Fruit fly (Drosophila melanogaster): Measurements from ENCODE around the gene Naa40.

The Naa40 gene

dm6 chr3R:29736678-29737093, 11.9 kb upstream of the Naa40 start, which contains the start of the genes CG7601 and CIA30:
Gene CG7601, minus strand, starts transcription at chr3R:29736745.
Gene CIA30, plus strand, starts transcription at chr3R:29736965.
- TF ChIP-seq foxo (GFP tag; optimal IDR thresholded peaks at IDR 0.05) (peak; percentile 96 to 99), Dfd (GFP tag; optimal IDR thresholded peaks at IDR 0.05) (peak; percentile 98), tai (GFP tag; optimal IDR thresholded peaks at IDR 0.05) (no peak), sv (GFP tag; optimal IDR thresholded peaks at IDR 0.05) (peak; percentile 98), Rel (GFP tag; optimal IDR thresholded peaks at IDR 0.05) (peak; percentile 85), Rel (tag; optimal IDR thresholded peaks at IDR 0.05) (peak; percentile 93), psq (GFP tag; optimal IDR thresholded peaks at IDR 0.05) (peak; percentile 96), pan (optimal IDR thresholded peaks at IDR 0.05) (no peak), CG32264 (GFP tag; optimal IDR thresholded peaks at IDR 0.05) (peak; percentile 98), Myc (optimal IDR thresholded peaks at IDR 0.05) (no peak), Mio (GFP tag; optimal IDR thresholded peaks at IDR 0.05) (peak; percentile 93), OdsH (GFP tag; optimal IDR thresholded peaks at IDR 0.05) (peak; percentile 98), dmrt93B (GFP tag; optimal IDR thresholded peaks at IDR 0.05) (peak; percentile 99), rgr (GFP tag; optimal IDR thresholded peaks at IDR 0.05) (peak; percentile 99), jim (GFP tag; optimal IDR thresholded peaks at IDR 0.05) (peak; percentile 96), fru (GFP tag; optimal IDR thresholded peaks at IDR 0.05) (peak; percentile 99), CrebA (GFP tag; optimal IDR thresholded peaks at IDR 0.05; ENCODE audit: borderline replicate concordance) (no peak), h (GFP tag; optimal IDR thresholded peaks at IDR 0.05) (peak; percentile 99), Hr78 (GFP tag; optimal IDR thresholded peaks at IDR 0.05) (no peak), Abd-B (GFP tag; optimal IDR thresholded peaks at IDR 0.05) (no peak), brk (GFP tag; optimal IDR thresholded peaks at IDR 0.05) (no peak), Jra (GFP tag; optimal IDR thresholded peaks at IDR 0.05) (peak; percentile 98), dsf (GFP tag; optimal IDR thresholded peaks at IDR 0.05; ENCODE audit: borderline replicate concordance) (peak; percentile 95), Dif (GFP tag; optimal IDR thresholded peaks at IDR 0.05; ENCODE audit: partially characterized antibody) (no peak), Sp1 (GFP tag; optimal IDR thresholded peaks at IDR 0.05) (peak; percentile 98), woc (GFP tag; optimal IDR thresholded peaks at IDR 0.05) (peak; percentile 100), HLH106 (tag; optimal IDR thresholded peaks at IDR 0.05) (peak; percentile 99), N (GFP tag; optimal IDR thresholded peaks at IDR 0.05) (no peak), dl (GFP tag; optimal IDR thresholded peaks at IDR 0.05; ENCODE audit: insufficient read depth in 1 of 2, partially characterized antibody in 2 of 2) (no peak), usp (GFP tag; optimal IDR thresholded peaks at IDR 0.05) (no peak), lola (GFP tag; optimal IDR thresholded peaks at IDR 0.05) (no peak), Hnf4 (GFP tag; optimal IDR thresholded peaks at IDR 0.05) (peak; percentile 99), GATAd (GFP tag; optimal IDR thresholded peaks at IDR 0.05) (peak; percentile 94), CG9705 (GFP tag; optimal IDR thresholded peaks at IDR 0.05) (peak; percentile 99), sage (GFP tag; optimal IDR thresholded peaks at IDR 0.05) (peak; percentile 96), Vsx2 (GFP tag; optimal IDR thresholded peaks at IDR 0.05; ENCODE audit: partially characterized antibody) (no peak), Hr83 (GFP tag; optimal IDR thresholded peaks at IDR 0.05; ENCODE audit: poor library complexity, severe bottlenecking) (peak; percentile 98), ey (GFP tag; optimal IDR thresholded peaks at IDR 0.05) (peak; percentile 99), br (GFP tag; optimal IDR thresholded peaks at IDR 0.05) (peak; percentile 99)

- no peak for TF ChIP-seq OdsH (GFP tag; optimal IDR thresholded peaks at IDR 0.05)
- no peak for TF ChIP-seq Rel (GFP tag; optimal IDR thresholded peaks at IDR 0.05)
- TF ChIP-seq Rel (tag; optimal IDR thresholded peaks at IDR 0.05): peak; percentile 82
These were observed 1.5 kb upstream of the Naa40 start for dm6 chr3R:29726277-29726676.

- TF ChIP-seq h (GFP tag; optimal IDR thresholded peaks at IDR 0.05): no peak
- peak; percentile 2 for TF ChIP-seq GATAd (GFP tag; optimal IDR thresholded peaks at IDR 0.05)
- TF ChIP-seq foxo (GFP tag; optimal IDR thresholded peaks at IDR 0.05): peak in 1 of 2 experiments; percentile 19
- peak; percentile 82 for TF ChIP-seq Hnf4 (GFP tag; optimal IDR thresholded peaks at IDR 0.05)
- TF ChIP-seq sv (GFP tag; optimal IDR thresholded peaks at IDR 0.05): no peak
- no peak for TF ChIP-seq woc (GFP tag; optimal IDR thresholded peaks at IDR 0.05)
- no peak for TF ChIP-seq usp (GFP tag; optimal IDR thresholded peaks at IDR 0.05)
- TF ChIP-seq HLH106 (tag; optimal IDR thresholded peaks at IDR 0.05): peak; percentile 31
- peak; percentile 11 for TF ChIP-seq rgr (GFP tag; optimal IDR thresholded peaks at IDR 0.05)
- no peak for TF ChIP-seq dl (GFP tag; optimal IDR thresholded peaks at IDR 0.05; ENCODE audit: insufficient read depth in 1 of 2, partially characterized antibody in 2 of 2)
- TF ChIP-seq Sp1 (GFP tag; optimal IDR thresholded peaks at IDR 0.05): no peak
- no peak for TF ChIP-seq Vsx2 (GFP tag; optimal IDR thresholded peaks at IDR 0.05; ENCODE audit: partially characterized antibody)
- TF ChIP-seq OdsH (GFP tag; optimal IDR thresholded peaks at IDR 0.05): peak; percentile 2
- no peak for TF ChIP-seq CrebA (GFP tag; optimal IDR thresholded peaks at IDR 0.05; ENCODE audit: borderline replicate concordance)
- TF ChIP-seq ey (GFP tag; optimal IDR thresholded peaks at IDR 0.05): no peak
These were observed 959 bp upstream of the Naa40 start, which contains the start of gene Kul for dm6 chr3R:29725577-29726240. Gene Kul, plus strand, starts transcription at chr3R:29725830.

All from whole organism, wandering third instar larva.